Worm (Caenorhabditis elegans) whole organism, midembryonic: ENCODE data around the gene Y82E9BR.10.

ENCODE experiments used
- ztf-23 ChIP-seq: fragments of 200-800 bp; sonication (Bioruptor generic); IDR thresholded peaks from 2 replicates; pipeline ENCODE4 v1.3.6; 2022; ENCODE audit warnings: missing genetic modification reagents, missing genetic modification characterization, missing compliant biosample characterization
- ztf-29 ChIP-seq: fragments of 200-800 bp; sonication (Bioruptor generic); IDR thresholded peaks from 2 replicates; pipeline ENCODE4 v1.3.6; 2022; ENCODE audit warnings: missing genetic modification reagents, missing genetic modification characterization, missing compliant biosample characterization

- TF ChIP-seq ztf-29 (no peak), ztf-23 (no peak)
Observed at ce11 chrIII:1347003-1347402, 28.4 kb downstream of the Y82E9BR.10 start.
